In genomic region chrX:10596420-10596907, ce11 we compare ENCODE assay signal across 8 worm cellular contexts.
TF ChIP-seq lines count a peak whose summit lies in the region.

No protein-coding gene starts in this region.

TF ChIP-seq in whole organism, L1 larva, 84 proteins besides CTCF, POLR2A, EP300 and RAD21 (continues in another document):
- TF ChIP-seq irx-1 (tag; optimal IDR thresholded peaks at IDR 0.05; lab: Kevin White, UChicago) (no peak), swsn-7 (tag; optimal IDR thresholded peaks at IDR 0.05; lab: Kevin White, UChicago) (no peak), snu-23 (GFP tag; optimal IDR thresholded peaks at IDR 0.05; lab: Kevin White, UChicago) (peak; percentile 37), mab-9 (GFP tag; IDR thresholded peaks at IDR 0.05; lab: Robert Waterston, UW) (0 out of 2 replicates have a peak, but pooled peaks have one; percentile 31), tbx-2 (tag; optimal IDR thresholded peaks at IDR 0.05; lab: Kevin White, UChicago) (peak; percentile 14), pqm-1 (tag; optimal IDR thresholded peaks at IDR 0.05; lab: Kevin White, UChicago) (no peak), blmp-1 (tag; optimal IDR thresholded peaks at IDR 0.05; lab: Kevin White, UChicago) (peak; percentile 64), lin-14 (GFP tag; optimal IDR thresholded peaks at IDR 0.05; lab: Kevin White, UChicago) (peak; percentile 61), nhr-12 (tag; optimal IDR thresholded peaks at IDR 0.05; lab: Kevin White, UChicago) (no peak), xbp-1 (tag; optimal IDR thresholded peaks at IDR 0.05; lab: Kevin White, UChicago) (peak; percentile 6), tlp-1 (tag; optimal IDR thresholded peaks at IDR 0.05; lab: Kevin White, UChicago) (no peak)

TF ChIP-seq in whole organism, L2 larva, 48 proteins besides CTCF, POLR2A, EP300 and RAD21:
- TF ChIP-seq elt-3 (tag; optimal IDR thresholded peaks at IDR 0.05; lab: Kevin White, UChicago) (no peak), fos-1 (tag; optimal IDR thresholded peaks at IDR 0.05; lab: Kevin White, UChicago) (no peak), sem-4 (tag; optimal IDR thresholded peaks at IDR 0.05; lab: Kevin White, UChicago) (peak; percentile 2), mab-5 (tag; optimal IDR thresholded peaks at IDR 0.05; lab: Kevin White, UChicago) (peak; percentile 15)

TF ChIP-seq in whole organism, L3 larva, 47 proteins besides CTCF, POLR2A, EP300 and RAD21:
- no peak for TF ChIP-seq nhr-25 (tag; optimal IDR thresholded peaks at IDR 0.05; lab: Kevin White, UChicago)
- TF ChIP-seq lin-39 (tag; optimal IDR thresholded peaks at IDR 0.05; lab: Kevin White, UChicago), result peak; percentile 16

TF ChIP-seq in whole organism, L4 larva, 104 proteins besides CTCF, POLR2A, EP300 and RAD21:
- TF ChIP-seq T20F7.1 (GFP tag; optimal IDR thresholded peaks at IDR 0.05; lab: Kevin White, UChicago) (no peak), aha-1 (tag; lab: Kevin White, UChicago) (peak; percentile 13)

TF ChIP-seq in whole organism, early embryonic, 17 proteins besides CTCF, POLR2A, EP300 and RAD21:
- TF ChIP-seq hmg-4 (GFP tag; optimal IDR thresholded peaks at IDR 0.05; lab: Kevin White, UChicago) (peak; percentile 76), hmbx-1 (tag; optimal IDR thresholded peaks at IDR 0.05; lab: Kevin White, UChicago) (no peak), pes-1 (GFP tag; IDR thresholded peaks at IDR 0.05; lab: Robert Waterston, UW) (no peak), tbx-11 (GFP tag; IDR thresholded peaks at IDR 0.05; lab: Robert Waterston, UW) (no peak), aly-1 (tag; optimal IDR thresholded peaks at IDR 0.05; lab: Kevin White, UChicago) (peak; percentile 9), sea-1 (GFP tag; conservative IDR thresholded peaks at IDR 0.05; lab: Robert Waterston, UW) (0 out of 2 replicates have a peak, but pooled peaks have one; percentile 34)
TF ChIP-seq in whole organism, early embryonic: peak in this region for 3.

TF ChIP-seq in whole organism, late embryonic, 69 proteins besides CTCF, POLR2A, EP300 and RAD21 (continues in another document):
- TF ChIP-seq T23F11.4 (GFP tag; optimal IDR thresholded peaks at IDR 0.05; lab: Kevin White, UChicago) (no peak), ceh-24 (tag; optimal IDR thresholded peaks at IDR 0.05; lab: Kevin White, UChicago) (no peak), che-1 (tag; optimal IDR thresholded peaks at IDR 0.05; lab: Kevin White, UChicago) (no peak), ceh-6 (GFP tag; optimal IDR thresholded peaks at IDR 0.05; lab: Kevin White, UChicago) (no peak), nfya-1 (tag; optimal IDR thresholded peaks at IDR 0.05; lab: Kevin White, UChicago) (no peak), tbx-7 (tag; optimal IDR thresholded peaks at IDR 0.05; lab: Kevin White, UChicago) (no peak), sdc-2 (tag; optimal IDR thresholded peaks at IDR 0.05; lab: Kevin White, UChicago) (no peak), hlh-6 (tag; optimal IDR thresholded peaks at IDR 0.05; lab: Kevin White, UChicago) (no peak), lim-6 (tag; optimal IDR thresholded peaks at IDR 0.05; lab: Kevin White, UChicago) (no peak), ceh-18 (tag; optimal IDR thresholded peaks at IDR 0.05; lab: Kevin White, UChicago) (no peak), ceh-48 (tag; optimal IDR thresholded peaks at IDR 0.05; lab: Kevin White, UChicago) (no peak), odd-2 (tag; optimal IDR thresholded peaks at IDR 0.05; lab: Kevin White, UChicago) (no peak), fkh-10 (GFP tag; optimal IDR thresholded peaks at IDR 0.05; lab: Kevin White, UChicago) (no peak), ceh-19 (GFP tag; optimal IDR thresholded peaks at IDR 0.05; lab: Kevin White, UChicago) (no peak), ceh-22 (tag; optimal IDR thresholded peaks at IDR 0.05; lab: Kevin White, UChicago) (no peak), K02D7.2 (tag; optimal IDR thresholded peaks at IDR 0.05; lab: Kevin White, UChicago) (no peak), unc-86 (tag; optimal IDR thresholded peaks at IDR 0.05; lab: Kevin White, UChicago) (no peak), ceh-2 (tag; optimal IDR thresholded peaks at IDR 0.05; lab: Kevin White, UChicago) (peak; percentile 15), dve-1 (tag; optimal IDR thresholded peaks at IDR 0.05; lab: Kevin White, UChicago) (no peak), mec-3 (tag; optimal IDR thresholded peaks at IDR 0.05; lab: Kevin White, UChicago; ENCODE audit: borderline replicate concordance) (no peak), ceh-45 (GFP tag; IDR thresholded peaks at IDR 0.05; lab: Robert Waterston, UW) (no peak), rnt-1 (tag; optimal IDR thresholded peaks at IDR 0.05; lab: Kevin White, UChicago) (peak; percentile 4), madf-2 (tag; optimal IDR thresholded peaks at IDR 0.05; lab: Kevin White, UChicago) (no peak), pha-2 (tag; optimal IDR thresholded peaks at IDR 0.05; lab: Kevin White, UChicago) (no peak)

TF ChIP-seq in whole organism, midembryonic, 9 proteins besides CTCF, POLR2A, EP300 and RAD21:
- TF ChIP-seq tab-1 (GFP tag; IDR thresholded peaks at IDR 0.05; lab: Robert Waterston, UW) (0 out of 2 replicates have a peak, but pooled peaks have one; percentile 40), ztf-29 (GFP tag; IDR thresholded peaks at IDR 0.05; lab: Robert Waterston, UW) (no peak), klf-2 (GFP tag; conservative IDR thresholded peaks at IDR 0.05; lab: Robert Waterston, UW) (no peak)

TF ChIP-seq in whole organism, mixed stage, embryonic, 35 proteins besides CTCF, POLR2A, EP300 and RAD21:
- peak; percentile 27 for TF ChIP-seq ham-2 (GFP tag; optimal IDR thresholded peaks at IDR 0.05; lab: Kevin White, UChicago)
- TF ChIP-seq sptf-1 (tag; optimal IDR thresholded peaks at IDR 0.05; lab: Kevin White, UChicago), result no peak
- TF ChIP-seq cnd-1 (tag; optimal IDR thresholded peaks at IDR 0.05; lab: Kevin White, UChicago), result no peak
- TF ChIP-seq M03D4.4 (tag; optimal IDR thresholded peaks at IDR 0.05; lab: Kevin White, UChicago), result peak; percentile 4
- no peak for TF ChIP-seq sem-2 (GFP tag; optimal IDR thresholded peaks at IDR 0.05; lab: Kevin White, UChicago)

Comparison
In these comparisons a context has a peak if more than half of its experiments do, and no peak if none do; other contexts are left out.
1. Of the 29 proteins assayed by ChIP-seq in both whole organism, L4 larva and whole organism, L1 larva: peak only in whole organism, L4 larva: aha-1; only in whole organism, L1 larva: none; in both: none; in neither: 28.